Worm (Caenorhabditis elegans) whole organism, late embryonic: ENCODE measurements around the gene C06A12.19.

Experiments used
- K09A11.1 ChIP-seq: sonication (generic microtip); optimal IDR thresholded peaks from 2 replicates; lab custom pipeline; 2017; ENCODE audit warnings: antibody characterized with exemption, mild to moderate bottlenecking, missing genetic modification characterization, missing compliant biosample characterization; ENCODE audit not compliant: insufficient read depth
- ama-1 ChIP-seq: fragments of 150-350 bp; optimal IDR thresholded peaks from 2 replicates; lab custom pipeline; 2014
- ceh-22 ChIP-seq: sonication (generic microtip); optimal IDR thresholded peaks from 2 replicates; lab custom pipeline; 2017; ENCODE audit warnings: missing biosample characterization, missing genetic modification characterization
- ceh-34 ChIP-seq: sonication (generic microtip); optimal IDR thresholded peaks from 2 replicates; lab custom pipeline; 2016; ENCODE audit warnings: mild to moderate bottlenecking, missing genetic modification characterization, missing compliant biosample characterization
- fkh-10 ChIP-seq: fragments of 150-350 bp; optimal IDR thresholded peaks from 2 replicates; lab custom pipeline; 2014; ENCODE audit warnings: missing biosample characterization, missing genetic modification reagents, missing genetic modification characterization
- mec-3 ChIP-seq: sonication (generic microtip); optimal IDR thresholded peaks from 2 replicates; lab custom pipeline; 2016; ENCODE audit warnings: borderline replicate concordance, missing genetic modification characterization, missing compliant biosample characterization
- nhr-11 ChIP-seq: fragments of 150-350 bp; optimal IDR thresholded peaks from 2 replicates; lab custom pipeline; 2014; ENCODE audit warnings: missing biosample characterization, missing genetic modification characterization
- tbx-2 ChIP-seq: sonication (generic microtip); optimal IDR thresholded peaks from 2 replicates; lab custom pipeline; 2016; ENCODE audit warnings: missing genetic modification characterization, missing compliant biosample characterization
- unc-42 ChIP-seq: sonication (generic microtip); optimal IDR thresholded peaks from 2 replicates; lab custom pipeline; 2016; ENCODE audit warnings: missing genotype, missing genetic modification characterization, missing compliant biosample characterization

DNA sequence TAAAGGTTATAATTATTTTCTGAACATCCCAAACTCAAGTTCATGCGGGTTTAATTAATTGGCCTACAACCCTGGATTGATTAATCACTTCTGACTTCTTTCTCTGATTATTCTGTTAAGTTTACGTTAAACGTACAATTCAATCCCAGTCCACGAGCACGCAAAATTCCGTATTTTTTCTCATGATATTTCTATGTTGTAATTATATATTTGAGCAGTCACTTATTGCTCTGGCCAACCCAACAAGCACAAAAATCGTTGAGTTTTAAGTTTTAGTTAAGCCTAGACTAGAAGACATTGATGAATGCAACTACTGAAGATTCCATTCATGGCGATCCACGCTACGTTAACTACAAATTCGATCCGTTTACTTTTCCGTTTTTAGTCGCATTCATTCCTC is 44.0 kb downstream of the C06A12.19 start, which contains the start of gene sru-15:
- TF ChIP-seq K09A11.1 (tag; lab: Kevin White, UChicago) (no peak), unc-42 (tag; lab: Kevin White, UChicago) (no peak), ceh-34 (no peak), fkh-10 (no peak), mec-3 (tag; lab: Kevin White, UChicago) (no peak), tbx-2 (tag; lab: Kevin White, UChicago) (no peak), ama-1 (no peak), nhr-11 (tag; lab: Kevin White, UChicago) (no peak), ceh-22 (no peak)
